Worm (Caenorhabditis elegans) whole organism, young adult: ENCODE measurements around the gene F10E9.5.

Source experiments
- B0336.3 ChIP-seq: fragments of 200-800 bp; sonication (Bioruptor generic); IDR thresholded peaks from 2 replicates; pipeline ENCODE4 v1.3.6; 2022; ENCODE audit warnings: missing genetic modification characterization, missing compliant biosample characterization
- C17E4.6 ChIP-seq: fragments of 200-800 bp; sonication (Bioruptor generic); IDR thresholded peaks from 2 replicates; pipeline ENCODE4 v1.3.6; 2022; ENCODE audit warnings: missing genetic modification reagents, missing genetic modification characterization, missing compliant biosample characterization
- F33H1.4 ChIP-seq: fragments of 200-800 bp; sonication (Bioruptor generic); IDR thresholded peaks from 2 replicates; pipeline ENCODE4 v1.3.6; 2022; ENCODE audit warnings: missing genetic modification reagents, missing genetic modification characterization, missing compliant biosample characterization
- F49E8.2 ChIP-seq: sonication (generic microtip); optimal IDR thresholded peaks from 3 replicates; lab custom pipeline; 2017; ENCODE audit warnings: missing genetic modification characterization, mild to moderate bottlenecking, missing compliant biosample characterization, antibody characterized with exemption, moderate library complexity; ENCODE audit not compliant: insufficient read depth
- F57C9.4 ChIP-seq: sonication (generic microtip); optimal IDR thresholded peaks from 2 replicates; lab custom pipeline; 2017; ENCODE audit warnings: mild to moderate bottlenecking, missing genetic modification characterization, missing compliant biosample characterization
- K12H6.12 ChIP-seq: fragments of 200-800 bp; sonication (Bioruptor generic); optimal IDR thresholded peaks from 2 replicates; lab custom pipeline; 2018; ENCODE audit warnings: mild to moderate bottlenecking, missing genetic modification characterization, missing compliant biosample characterization
- T26A5.8 ChIP-seq: sonication (generic microtip); optimal IDR thresholded peaks from 2 replicates; lab custom pipeline; 2016; ENCODE audit warnings: missing genetic modification characterization, missing compliant biosample characterization
- Y95B8A.8 ChIP-seq: fragments of 200-800 bp; sonication (Bioruptor generic); IDR thresholded peaks from 2 replicates; pipeline ENCODE4 v1.3.6; 2022; ENCODE audit warnings: missing genetic modification reagents, missing genetic modification characterization, missing compliant biosample characterization
- ZK185.1 ChIP-seq: sonication (generic microtip); optimal IDR thresholded peaks from 2 replicates; lab custom pipeline; 2016; ENCODE audit warnings: mild to moderate bottlenecking, missing genetic modification characterization, missing compliant biosample characterization; ENCODE audit not compliant: poor library complexity, severe bottlenecking
- attf-3 ChIP-seq: fragments of 200-800 bp; sonication (Bioruptor generic); conservative IDR thresholded peaks from 2 replicates; pipeline ENCODE4 v1.3.6; 2022; ENCODE audit warnings: missing genetic modification reagents, missing genetic modification characterization, missing compliant biosample characterization
- attf-5 ChIP-seq: fragments of 200-800 bp; sonication (Bioruptor generic); optimal IDR thresholded peaks from 2 replicates; lab custom pipeline; 2018; ENCODE audit warnings: mild to moderate bottlenecking, missing genetic modification characterization, missing compliant biosample characterization
- bed-2 ChIP-seq: fragments of 200-800 bp; sonication (Bioruptor generic); IDR thresholded peaks from 2 replicates; pipeline ENCODE4 v1.3.6; 2022; ENCODE audit warnings: missing genetic modification reagents, missing genetic modification characterization, missing compliant biosample characterization
- ccch-3 ChIP-seq: fragments of 200-800 bp; sonication (Bioruptor generic); optimal IDR thresholded peaks from 2 replicates; lab custom pipeline; 2018; ENCODE audit warnings: mild to moderate bottlenecking, missing genetic modification characterization, missing compliant biosample characterization
- cebp-1 ChIP-seq, 2 experiments: fragments of 200-800 bp in 1 of 2; sonication (Bioruptor generic) in 1 of 2; sonication (generic microtip) in 1 of 2; IDR thresholded peaks in 1 of 2; optimal IDR thresholded peaks in 1 of 2; 2 replicates each; pipeline versions ENCODE4 v1.3.6 to Lab custom; 2017 to 2022; ENCODE audit warnings: missing compliant biosample characterization in 2 of 2, missing genetic modification characterization in 2 of 2, mild to moderate bottlenecking in 1 of 2, missing genetic modification reagents in 1 of 2, moderate library complexity in 1 of 2
- cebp-2 ChIP-seq: fragments of 200-800 bp; sonication (Bioruptor generic); IDR thresholded peaks from 2 replicates; pipeline ENCODE4 v1.3.6; 2022; ENCODE audit warnings: missing genetic modification characterization, missing compliant biosample characterization
- ceh-40 ChIP-seq: fragments of 200-800 bp; sonication (Bioruptor generic); IDR thresholded peaks from 2 replicates; pipeline ENCODE4 v1.3.6; 2022; ENCODE audit warnings: missing genetic modification characterization, missing compliant biosample characterization
- dox-1 ChIP-seq: fragments of 200-800 bp; sonication (Bioruptor generic); IDR thresholded peaks from 2 replicates; pipeline ENCODE4 v1.3.6; 2022; ENCODE audit warnings: missing genetic modification reagents, missing genetic modification characterization, missing compliant biosample characterization
- dpl-1 ChIP-seq: fragments of 150-350 bp; optimal IDR thresholded peaks from 2 replicates; lab custom pipeline; 2014; ENCODE audit warnings: missing biosample characterization, missing genetic modification reagents, missing genetic modification characterization
- egl-18 ChIP-seq: fragments of 200-800 bp; sonication (Bioruptor generic); IDR thresholded peaks from 2 replicates; pipeline ENCODE4 v1.3.6; 2022; ENCODE audit warnings: missing genetic modification reagents, missing genetic modification characterization, missing compliant biosample characterization
- ekl-4 ChIP-seq: fragments of 200-800 bp; sonication (Bioruptor generic); IDR thresholded peaks from 2 replicates; pipeline ENCODE4 v1.3.6; 2022; ENCODE audit warnings: missing genetic modification reagents, missing genetic modification characterization, missing compliant biosample characterization
- ets-4 ChIP-seq: fragments of 200-800 bp; sonication (Bioruptor generic); optimal IDR thresholded peaks from 2 replicates; lab custom pipeline; 2018; ENCODE audit warnings: mild to moderate bottlenecking, missing genetic modification characterization, missing compliant biosample characterization
- him-1 ChIP-seq: sonication (generic microtip); optimal IDR thresholded peaks from 2 replicates; lab custom pipeline; 2016; ENCODE audit warnings: missing genotype, missing genetic modification reagents, missing genetic modification characterization, missing compliant biosample characterization
- hlh-12 ChIP-seq: sonication (generic microtip); optimal IDR thresholded peaks from 2 replicates; lab custom pipeline; 2016; ENCODE audit warnings: missing genetic modification characterization, missing compliant biosample characterization
- hlh-26 ChIP-seq: fragments of 200-800 bp; sonication (Bioruptor generic); conservative IDR thresholded peaks from 2 replicates; pipeline ENCODE4 v1.3.6; 2022; ENCODE audit warnings: missing genetic modification reagents, missing genetic modification characterization, missing compliant biosample characterization
- hmg-20 ChIP-seq: fragments of 200-800 bp; sonication (Bioruptor generic); IDR thresholded peaks from 2 replicates; pipeline ENCODE4 v1.3.6; 2022; ENCODE audit warnings: missing genetic modification reagents, missing genetic modification characterization, missing compliant biosample characterization
- let-526 ChIP-seq: fragments of 200-800 bp; sonication (Bioruptor generic); IDR thresholded peaks from 2 replicates; pipeline ENCODE4 v1.3.6; 2022; ENCODE audit warnings: missing genetic modification reagents, missing genetic modification characterization, missing compliant biosample characterization
- lin-35 ChIP-seq, 3 experiments: fragments of 150-350 bp in 2 of 3; sonication (generic microtip) in 1 of 3; optimal IDR thresholded peaks; 2 replicates each; lab custom pipeline; 2014 to 2018; ENCODE audit warnings: missing biosample characterization in 3 of 3, missing genetic modification characterization in 3 of 3, missing genetic modification reagents in 3 of 3
- lin-54 ChIP-seq: fragments of 200-800 bp; sonication (Bioruptor generic); optimal IDR thresholded peaks from 2 replicates; lab custom pipeline; 2018; ENCODE audit warnings: mild to moderate bottlenecking, missing genetic modification characterization, missing compliant biosample characterization
- madf-3 ChIP-seq: fragments of 200-800 bp; sonication (Bioruptor generic); IDR thresholded peaks from 2 replicates; pipeline ENCODE4 v1.3.6; 2022; ENCODE audit warnings: missing genetic modification reagents, missing genetic modification characterization, missing compliant biosample characterization
- madf-6 ChIP-seq: fragments of 200-800 bp; sonication (Bioruptor generic); IDR thresholded peaks from 2 replicates; pipeline ENCODE4 v1.3.6; 2022; ENCODE audit warnings: missing genetic modification reagents, missing genetic modification characterization, missing compliant biosample characterization
- mes-4 ChIP-seq: sonication (generic microtip); optimal IDR thresholded peaks from 2 replicates; lab custom pipeline; 2016; ENCODE audit warnings: missing genotype, missing genetic modification characterization, missing compliant biosample characterization
- nhr-179 ChIP-seq: sonication (generic microtip); optimal IDR thresholded peaks from 2 replicates; lab custom pipeline; 2016; ENCODE audit warnings: mild to moderate bottlenecking, missing genetic modification characterization, missing compliant biosample characterization
- snpc-3.4 ChIP-seq: sonication (generic microtip); optimal IDR thresholded peaks from 2 replicates; lab custom pipeline; 2017; ENCODE audit warnings: missing genetic modification characterization, mild to moderate bottlenecking, missing compliant biosample characterization, antibody characterized with exemption, moderate library complexity, missing genotype, missing genetic modification reagents
- zfh-2 ChIP-seq: fragments of 200-800 bp; sonication (Bioruptor generic); conservative IDR thresholded peaks from 2 replicates; pipeline ENCODE4 v1.3.6; 2022; ENCODE audit warnings: missing genetic modification reagents, missing genetic modification characterization, missing compliant biosample characterization
- zim-3 ChIP-seq: sonication (generic microtip); optimal IDR thresholded peaks from 2 replicates; lab custom pipeline; 2017; ENCODE audit warnings: mild to moderate bottlenecking, missing genetic modification characterization, moderate library complexity, missing compliant biosample characterization
- ztf-18 ChIP-seq: sonication (generic microtip); optimal IDR thresholded peaks from 2 replicates; lab custom pipeline; 2016; ENCODE audit warnings: missing genotype, mild to moderate bottlenecking, missing genetic modification characterization, missing compliant biosample characterization
- ztf-22 ChIP-seq: fragments of 200-800 bp; sonication (Bioruptor generic); optimal IDR thresholded peaks from 2 replicates; lab custom pipeline; 2018; ENCODE audit warnings: mild to moderate bottlenecking, missing genetic modification characterization, moderate library complexity, missing compliant biosample characterization
- ztf-25 ChIP-seq: fragments of 200-800 bp; sonication (Bioruptor generic); IDR thresholded peaks from 2 replicates; pipeline ENCODE4 v1.3.6; 2022; ENCODE audit warnings: missing genetic modification reagents, missing genetic modification characterization, missing compliant biosample characterization
- ztf-26 ChIP-seq: sonication (generic microtip); optimal IDR thresholded peaks from 2 replicates; lab custom pipeline; 2017; ENCODE audit warnings: missing genetic modification characterization, missing compliant biosample characterization
- ztf-3 ChIP-seq: fragments of 200-800 bp; sonication (Bioruptor generic); optimal IDR thresholded peaks from 2 replicates; lab custom pipeline; 2018; ENCODE audit warnings: mild to moderate bottlenecking, missing genetic modification characterization, missing compliant biosample characterization

The F10E9.5 gene

DNA sequence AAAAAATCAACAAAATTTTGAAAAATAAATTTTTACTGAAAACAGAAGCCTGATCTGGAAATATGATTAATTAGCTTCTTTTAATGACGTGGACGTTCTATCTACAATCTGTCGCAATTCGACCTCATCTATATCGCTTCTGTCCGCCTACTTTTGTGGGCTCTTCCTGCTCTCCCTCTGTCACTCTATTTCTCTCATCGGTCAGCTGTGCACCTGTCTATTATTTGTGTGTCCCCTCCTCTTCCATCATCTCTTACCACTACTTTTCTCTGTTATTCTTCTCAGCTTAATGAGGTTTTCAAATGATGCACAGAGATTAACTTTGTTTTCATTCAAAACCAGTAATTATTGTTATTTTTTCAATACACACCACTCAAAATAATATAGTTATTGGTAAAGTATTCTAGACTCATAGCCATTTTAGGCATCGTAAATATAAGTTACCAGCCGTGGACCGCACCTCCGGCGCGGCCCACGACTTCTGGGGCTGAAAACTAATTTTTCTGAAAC is 8.3 kb upstream of the F10E9.5 start:
- TF ChIP-seq ets-4 (GFP tag; lab: Kevin White, UChicago) (no peak), attf-5 (GFP tag; lab: Kevin White, UChicago) (no peak), him-1 (tag; lab: Kevin White, UChicago) (no peak), ztf-25 (GFP tag; lab: Robert Waterston, UW) (no peak), let-526 (GFP tag; lab: Robert Waterston, UW) (no peak), dox-1 (GFP tag; lab: Robert Waterston, UW) (no peak), egl-18 (GFP tag; lab: Robert Waterston, UW) (no peak), lin-35 (GFP tag; optimal IDR thresholded peaks at IDR 0.05; lab: Kevin White, UChicago) (no peak)

DNA sequence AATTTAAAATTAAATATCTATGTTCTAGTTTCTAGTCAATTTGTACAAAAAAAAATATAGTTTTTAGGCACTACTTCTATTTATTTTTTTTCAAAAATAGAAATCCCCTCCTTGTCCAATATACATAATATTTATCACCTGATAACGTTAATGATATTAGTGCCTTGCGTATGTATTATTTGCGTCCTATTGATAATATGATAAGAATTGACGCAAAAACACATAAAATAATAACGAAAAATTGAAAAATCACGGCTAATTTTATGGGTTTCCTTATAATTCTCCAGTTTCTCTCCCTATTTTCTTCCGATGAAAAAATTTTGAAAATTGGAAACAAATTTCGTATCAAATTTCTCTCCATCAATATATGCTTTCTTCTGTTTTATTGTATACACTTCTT is 7.7 kb upstream of the F10E9.5 start:
- TF ChIP-seq ztf-26 (tag; lab: Kevin White, UChicago): no peak
- TF ChIP-seq hmg-20 (GFP tag; lab: Robert Waterston, UW): no peak
- TF ChIP-seq attf-3 (GFP tag; lab: Robert Waterston, UW): no peak
- no peak for TF ChIP-seq ekl-4 (GFP tag; lab: Robert Waterston, UW)
- no peak for TF ChIP-seq ztf-3
- TF ChIP-seq F57C9.4 (tag; lab: Kevin White, UChicago): no peak
- TF ChIP-seq madf-3 (GFP tag; lab: Robert Waterston, UW): no peak
- no peak for TF ChIP-seq madf-6 (GFP tag; lab: Robert Waterston, UW)
- TF ChIP-seq K12H6.12 (tag; lab: Kevin White, UChicago): no peak
- TF ChIP-seq lin-35 (GFP tag; optimal IDR thresholded peaks at IDR 0.05; lab: Kevin White, UChicago): no peak
- TF ChIP-seq T26A5.8 (tag; lab: Kevin White, UChicago): no peak

DNA sequence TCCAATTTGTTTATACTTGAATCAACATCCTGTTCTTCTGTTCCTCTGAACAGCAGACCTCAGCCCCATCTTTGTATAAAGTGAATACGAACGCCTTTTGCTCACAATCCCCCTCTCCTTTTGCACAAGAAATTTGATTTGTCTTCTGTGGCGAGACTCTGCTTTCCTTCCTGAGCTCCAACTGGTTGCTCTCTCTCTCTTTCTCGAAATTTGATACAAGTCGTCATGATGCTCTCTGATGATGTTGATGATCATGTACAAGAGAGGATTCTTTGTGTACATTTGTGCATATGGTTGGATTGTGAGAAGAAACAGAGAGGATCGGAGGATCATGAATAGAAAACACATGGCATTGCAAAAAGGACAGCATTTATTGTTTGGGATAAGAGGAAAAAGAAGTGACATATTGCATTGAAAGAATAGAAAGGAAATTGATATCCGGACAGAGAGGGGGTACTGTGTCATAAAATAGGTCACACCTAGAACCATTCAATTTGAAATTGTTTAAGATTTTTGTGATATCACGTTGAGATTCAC is 6.5 kb upstream of the F10E9.5 start:
- TF ChIP-seq F33H1.4: no peak
- no peak for TF ChIP-seq cebp-2 (GFP tag; lab: Robert Waterston, UW)
- TF ChIP-seq ccch-3: no peak
- TF ChIP-seq C17E4.6 (GFP tag; lab: Robert Waterston, UW): no peak
- no peak for TF ChIP-seq ceh-40
- no peak for TF ChIP-seq zfh-2 (GFP tag; lab: Robert Waterston, UW)
- no peak for TF ChIP-seq snpc-3.4 (tag; lab: Kevin White, UChicago)
- TF ChIP-seq zim-3 (tag; lab: Kevin White, UChicago): no peak
- no peak for TF ChIP-seq mes-4 (tag; lab: Kevin White, UChicago)
- TF ChIP-seq hlh-26 (GFP tag; lab: Robert Waterston, UW): no peak
- TF ChIP-seq T26A5.8 (tag; lab: Kevin White, UChicago): no peak

DNA sequence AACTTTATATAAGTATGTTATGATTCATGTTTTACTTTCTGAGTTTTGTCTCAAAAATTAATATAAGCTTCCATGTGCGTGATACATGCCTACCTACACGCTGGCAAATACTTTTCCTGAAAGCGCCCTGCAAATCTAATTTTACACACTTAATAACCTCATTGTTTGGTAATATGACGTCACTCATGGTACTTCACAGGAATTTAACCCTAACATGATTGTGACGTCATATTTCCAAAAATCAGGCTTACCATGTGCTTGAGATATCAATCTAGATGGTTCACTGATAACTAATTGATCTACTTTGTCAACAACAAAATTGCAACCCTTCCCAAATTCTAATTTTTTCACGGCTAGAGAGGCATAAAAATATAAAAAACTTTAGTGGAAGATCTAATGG is 4.0 kb upstream of the F10E9.5 start:
- TF ChIP-seq cebp-1 (GFP tag; IDR thresholded peaks at IDR 0.05; lab: Robert Waterston, UW) (no peak), cebp-1 (tag; optimal IDR thresholded peaks at IDR 0.05; lab: Kevin White, UChicago) (no peak), Y95B8A.8 (GFP tag; lab: Robert Waterston, UW) (no peak), nhr-179 (tag; lab: Kevin White, UChicago) (no peak), dpl-1 (no peak), B0336.3 (GFP tag; lab: Robert Waterston, UW) (no peak), ztf-22 (GFP tag; lab: Kevin White, UChicago) (no peak), ZK185.1 (tag; lab: Kevin White, UChicago) (no peak), lin-54 (GFP tag; lab: Kevin White, UChicago) (no peak), ztf-18 (no peak), hlh-12 (no peak), bed-2 (no peak), F49E8.2 (tag; lab: Kevin White, UChicago) (no peak)
